Fruit fly (Drosophila melanogaster): ENCODE data around the gene Miro.

Gene Miro

DNA sequence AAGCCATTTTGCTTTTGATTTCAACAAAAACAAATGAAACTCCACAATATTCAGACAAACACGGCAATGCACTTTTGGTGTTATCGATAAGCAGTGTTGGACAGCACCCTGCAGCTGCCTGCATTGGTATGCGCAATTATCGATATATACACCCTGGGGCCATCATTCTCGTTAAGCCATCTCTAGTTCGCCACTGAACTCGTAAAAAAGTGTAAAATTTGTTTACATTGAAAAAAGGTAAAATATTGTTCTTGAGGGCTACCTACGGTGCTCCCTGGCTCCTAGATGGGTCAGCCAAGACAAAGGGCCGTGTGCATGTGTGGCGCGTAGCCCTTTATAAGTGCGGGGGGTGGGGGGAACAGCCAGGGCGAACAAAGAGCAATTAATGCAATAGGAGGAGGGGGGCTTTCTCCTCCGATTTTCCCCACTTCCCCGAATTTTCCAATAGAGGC lies 52.1 kb downstream of the Miro start, which contains the start of the genes CG13603 and CG5902:
Gene CG13603, minus strand, starts transcription at position 91 of the 452 bp plus-strand sequence.
Gene CG5902, plus strand, starts transcription at position 164 of the 452 bp plus-strand sequence.
- TF ChIP-seq Clk (GFP tag; optimal IDR thresholded peaks at IDR 0.05): peak; percentile 40
- TF ChIP-seq CG1620 (GFP tag; optimal IDR thresholded peaks at IDR 0.05): peak; percentile 84
- TF ChIP-seq Mnt (GFP tag; optimal IDR thresholded peaks at IDR 0.05): peak; percentile 80
- peak; percentile 81 for TF ChIP-seq Crg-1 (GFP tag; optimal IDR thresholded peaks at IDR 0.05)
- no peak for TF ChIP-seq CG33017 (tag; optimal IDR thresholded peaks at IDR 0.05)
- TF ChIP-seq CG11617 (GFP tag; optimal IDR thresholded peaks at IDR 0.05): peak; percentile 49
- TF ChIP-seq cnc (optimal IDR thresholded peaks at IDR 0.05): no peak
- TF ChIP-seq kay (GFP tag; ENCODE audit: borderline replicate concordance): no peak
- TF ChIP-seq bab1 (GFP tag; optimal IDR thresholded peaks at IDR 0.05): peak; percentile 75
- no peak for TF ChIP-seq tj (GFP tag; optimal IDR thresholded peaks at IDR 0.05)
- TF ChIP-seq CG12768 (GFP tag; optimal IDR thresholded peaks at IDR 0.05): peak; percentile 80
- peak; percentile 58 for TF ChIP-seq cic (GFP tag; optimal IDR thresholded peaks at IDR 0.05)
- TF ChIP-seq CG7101 (tag; optimal IDR thresholded peaks at IDR 0.05): peak; percentile 66
- TF ChIP-seq ovo (GFP tag; optimal IDR thresholded peaks at IDR 0.05): peak; percentile 19
- TF ChIP-seq pad (GFP tag; optimal IDR thresholded peaks at IDR 0.05): peak; percentile 70
- no peak for TF ChIP-seq CG5204 (GFP tag; optimal IDR thresholded peaks at IDR 0.05)
- TF ChIP-seq toe (GFP tag; optimal IDR thresholded peaks at IDR 0.05): peak; percentile 79
- TF ChIP-seq Hr96 (GFP tag; optimal IDR thresholded peaks at IDR 0.05): no peak
- TF ChIP-seq CG7045 (GFP tag; optimal IDR thresholded peaks at IDR 0.05): peak; percentile 59
- peak; percentile 40 for TF ChIP-seq CG14711 (tag; optimal IDR thresholded peaks at IDR 0.05)
